Fruit fly (Drosophila melanogaster) S2 (cell line): ENCODE data around the gene Pde11.
A peak's percentile ranks its signal among the peaks of the same experiment; 100 is the strongest.

ENCODE experiments used
- CG8478 ChIP-seq: fragments of >200 bp; optimal IDR thresholded peaks from 2 replicates; lab custom pipeline; 2018
- CTCF ChIP-seq, 2 experiments: fragments of >200 bp; optimal IDR thresholded peaks; 2 replicates each; lab custom pipeline; 2018

DNA sequence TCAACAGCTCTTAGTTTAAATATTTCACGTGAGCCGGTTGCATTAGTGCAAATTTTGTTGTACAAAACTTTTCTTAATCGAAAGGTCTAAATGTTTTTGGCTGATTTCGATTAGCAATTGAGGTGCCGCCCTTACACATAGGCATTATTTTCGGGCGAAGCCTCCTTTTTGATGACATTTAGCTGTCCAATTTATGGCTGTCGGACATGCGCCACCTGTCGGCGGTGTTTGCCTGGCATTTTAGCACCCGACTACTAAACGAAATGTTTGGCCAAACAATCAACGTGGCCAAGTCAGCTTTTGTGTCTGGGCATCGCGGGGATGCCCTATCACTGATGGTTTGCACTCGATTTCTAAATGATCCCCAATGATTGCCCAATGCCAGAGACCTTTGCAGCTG lies 73.8 kb downstream of the Pde11 start:
- TF ChIP-seq CTCF (optimal IDR thresholded peaks at IDR 0.05; lab: Kevin White, UChicago) (peak; percentile 73 to 79), CG8478 (lab: Kevin White, UChicago) (no peak)
